Fruit fly (Drosophila melanogaster) whole organism, pupa: Measurements from ENCODE around the gene dati.

ENCODE experiments used
- CG10348 ChIP-seq: fragments of 200-800 bp; sonication (Bioruptor generic); IDR thresholded peaks from 2 replicates; pipeline ENCODE4 v1.3.6; 2022; ENCODE audit warnings: missing biosample characterization, missing genetic modification characterization
- CG12605 ChIP-seq: fragments of 200-800 bp; sonication (Bioruptor generic); IDR thresholded peaks from 2 replicates; pipeline ENCODE4 v1.3.6; 2022; ENCODE audit warnings: missing biosample characterization, missing genetic modification characterization
- CG13204 ChIP-seq: fragments of 200-800 bp; sonication (Bioruptor generic); optimal IDR thresholded peaks from 2 replicates; lab custom pipeline; 2018; ENCODE audit warnings: missing biosample characterization, mild to moderate bottlenecking, missing genetic modification characterization, moderate library complexity
- CG14655 ChIP-seq: fragments of 200-800 bp; sonication (Bioruptor generic); optimal IDR thresholded peaks from 3 replicates; lab custom pipeline; 2017; ENCODE audit warnings: mild to moderate bottlenecking, missing biosample characterization, missing genetic modification reagents, missing genetic modification characterization
- CG15710 ChIP-seq: fragments of 200-800 bp; sonication (Bioruptor generic); optimal IDR thresholded peaks from 2 replicates; lab custom pipeline; 2018; ENCODE audit warnings: missing biosample characterization, mild to moderate bottlenecking, missing genetic modification characterization, moderate library complexity
- CG17806 ChIP-seq: fragments of 200-800 bp; sonication (Bioruptor generic); optimal IDR thresholded peaks from 2 replicates; lab custom pipeline; 2018; ENCODE audit warnings: missing biosample characterization, mild to moderate bottlenecking, missing genetic modification characterization, moderate library complexity
- CG32121 ChIP-seq: fragments of 200-800 bp; sonication (Bioruptor generic); IDR thresholded peaks from 2 replicates; pipeline ENCODE4 v1.3.6; 2022; ENCODE audit warnings: missing biosample characterization, missing genetic modification characterization
- CG34367 ChIP-seq: fragments of 200-800 bp; sonication (Bioruptor generic); optimal IDR thresholded peaks from 2 replicates; lab custom pipeline; 2018; ENCODE audit warnings: missing biosample characterization, mild to moderate bottlenecking, missing genetic modification characterization
- CG4496 ChIP-seq: fragments of 200-800 bp; sonication (Bioruptor generic); IDR thresholded peaks from 3 replicates; pipeline ENCODE4 v1.3.6; 2022; ENCODE audit warnings: missing biosample characterization, missing genetic modification characterization
- CG8159 ChIP-seq: fragments of 200-800 bp; sonication (Bioruptor generic); optimal IDR thresholded peaks from 3 replicates; lab custom pipeline; 2018; ENCODE audit warnings: missing biosample characterization, mild to moderate bottlenecking, missing genetic modification characterization, moderate library complexity
- CG8301 ChIP-seq: fragments of 200-800 bp; sonication (Bioruptor generic); optimal IDR thresholded peaks from 2 replicates; lab custom pipeline; 2018; ENCODE audit warnings: missing biosample characterization, mild to moderate bottlenecking, missing genetic modification characterization
- CG9948 ChIP-seq: fragments of 200-800 bp; sonication (Bioruptor generic); optimal IDR thresholded peaks from 2 replicates; lab custom pipeline; 2018; ENCODE audit warnings: missing biosample characterization, mild to moderate bottlenecking, missing genetic modification characterization, moderate library complexity
- D1 ChIP-seq: fragments of 200-800 bp; sonication (Bioruptor generic); optimal IDR thresholded peaks from 2 replicates; lab custom pipeline; 2018; ENCODE audit warnings: missing biosample characterization, mild to moderate bottlenecking, missing genetic modification characterization, moderate library complexity
- EcR ChIP-seq: fragments of 200-800 bp; sonication (Bioruptor generic); optimal IDR thresholded peaks from 3 replicates; lab custom pipeline; 2019; ENCODE audit warnings: missing biosample characterization, missing genetic modification characterization, mild to moderate bottlenecking, moderate library complexity, missing genetic modification reagents
- Ets98B ChIP-seq: fragments of 200-800 bp; sonication (Bioruptor generic); IDR thresholded peaks from 2 replicates; pipeline ENCODE4 v1.3.6; 2022; ENCODE audit warnings: missing biosample characterization, missing genetic modification characterization
- Pif1A ChIP-seq: fragments of 200-800 bp; sonication (Bioruptor generic); optimal IDR thresholded peaks from 3 replicates; lab custom pipeline; 2016; ENCODE audit warnings: missing biosample characterization, missing genetic modification characterization
- Pif1B ChIP-seq: fragments of 200-800 bp; sonication (Bioruptor generic); optimal IDR thresholded peaks from 3 replicates; lab custom pipeline; 2016; ENCODE audit warnings: missing biosample characterization, missing genetic modification characterization
- Snoo ChIP-seq: fragments of 200-800 bp; sonication (Bioruptor generic); optimal IDR thresholded peaks from 3 replicates; lab custom pipeline; 2017; ENCODE audit warnings: missing biosample characterization, mild to moderate bottlenecking, missing genetic modification characterization, inconsistent platforms
- fd96Ca ChIP-seq: fragments of 200-800 bp; sonication (Bioruptor generic); IDR thresholded peaks from 3 replicates; pipeline ENCODE4 v1.3.6; 2022; ENCODE audit warnings: missing biosample characterization, missing genetic modification characterization
- gl ChIP-seq: fragments of 200-800 bp; sonication (Bioruptor generic); optimal IDR thresholded peaks from 2 replicates; lab custom pipeline; 2018; ENCODE audit warnings: missing biosample characterization, mild to moderate bottlenecking, missing genetic modification characterization
- rn ChIP-seq: fragments of 200-800 bp; sonication (Bioruptor generic); IDR thresholded peaks from 2 replicates; pipeline ENCODE4 v1.3.6; 2022; ENCODE audit warnings: missing biosample characterization, missing genetic modification characterization

Gene dati

dm6 chr4:395869-396568 lies 614 bp upstream of the dati start:
- peak; percentile 9 for TF ChIP-seq Pif1B
- TF ChIP-seq CG12605 (GFP tag; lab: Robert Waterston, UW): no peak

- no peak for TF ChIP-seq rn
- TF ChIP-seq fd96Ca (GFP tag; lab: Robert Waterston, UW): no peak
- no peak for TF ChIP-seq CG34367
- TF ChIP-seq CG12605 (GFP tag; lab: Robert Waterston, UW): no peak
- no peak for TF ChIP-seq CG8301 (tag; lab: Kevin White, UChicago)
- TF ChIP-seq gl (tag; lab: Kevin White, UChicago): no peak
- no peak for TF ChIP-seq CG14655
- no peak for TF ChIP-seq EcR (GFP tag; lab: Kevin White, UChicago)
- TF ChIP-seq Pif1B: no peak
- no peak for TF ChIP-seq CG4496 (GFP tag; lab: Robert Waterston, UW)
- no peak for TF ChIP-seq CG13204
- no peak for TF ChIP-seq CG8159
- TF ChIP-seq, all 21 proteins: peak for 0
Measured at dm6 chr4:394455-394854, 950 bp downstream of the dati start.

- TF ChIP-seq CG14655: no peak
- no peak for TF ChIP-seq CG9948 (tag; lab: Kevin White, UChicago)
- no peak for TF ChIP-seq rn
- TF ChIP-seq CG34367: no peak
- no peak for TF ChIP-seq CG17806 (tag; lab: Kevin White, UChicago)
- no peak for TF ChIP-seq CG4496 (GFP tag; lab: Robert Waterston, UW)
- no peak for TF ChIP-seq Ets98B (GFP tag; lab: Robert Waterston, UW)
- TF ChIP-seq CG8159: no peak
- TF ChIP-seq EcR (GFP tag; lab: Kevin White, UChicago): no peak
- TF ChIP-seq fd96Ca (GFP tag; lab: Robert Waterston, UW): no peak
- no peak for TF ChIP-seq CG32121
- no peak for TF ChIP-seq D1 (tag; lab: Kevin White, UChicago)
- TF ChIP-seq CG15710 (tag; lab: Kevin White, UChicago): no peak
Measured at dm6 chr4:393190-393799, 2.1 kb downstream of the dati start.

dm6 chr4:388784-389313 lies 6.6 kb downstream of the dati start:
- TF ChIP-seq rn: no peak
- no peak for TF ChIP-seq CG10348
- TF ChIP-seq CG14655: no peak
- no peak for TF ChIP-seq Pif1B
- no peak for TF ChIP-seq Pif1A (GFP tag; lab: Kevin White, UChicago)
- no peak for TF ChIP-seq CG17806 (tag; lab: Kevin White, UChicago)
- no peak for TF ChIP-seq CG8301 (tag; lab: Kevin White, UChicago)
- no peak for TF ChIP-seq EcR (GFP tag; lab: Kevin White, UChicago)
- no peak for TF ChIP-seq Ets98B (GFP tag; lab: Robert Waterston, UW)
- no peak for TF ChIP-seq D1 (tag; lab: Kevin White, UChicago)
- no peak for TF ChIP-seq CG34367
- no peak for TF ChIP-seq CG4496 (GFP tag; lab: Robert Waterston, UW)
- TF ChIP-seq CG12605 (GFP tag; lab: Robert Waterston, UW): no peak
- no peak for TF ChIP-seq CG32121
- no peak for TF ChIP-seq fd96Ca (GFP tag; lab: Robert Waterston, UW)
- TF ChIP-seq CG9948 (tag; lab: Kevin White, UChicago): no peak
- no peak for TF ChIP-seq Snoo
- TF ChIP-seq CG8159: no peak
- no peak for TF ChIP-seq CG15710 (tag; lab: Kevin White, UChicago)
- TF ChIP-seq gl (tag; lab: Kevin White, UChicago): no peak

- TF ChIP-seq CG8301 (tag; lab: Kevin White, UChicago) (no peak), CG4496 (GFP tag; lab: Robert Waterston, UW) (no peak), rn (no peak), Pif1B (no peak), fd96Ca (GFP tag; lab: Robert Waterston, UW) (no peak), CG8159 (no peak), CG13204 (no peak), CG15710 (tag; lab: Kevin White, UChicago) (no peak), D1 (tag; lab: Kevin White, UChicago) (no peak), CG14655 (no peak), EcR (GFP tag; lab: Kevin White, UChicago) (no peak), CG32121 (no peak), CG10348 (no peak), gl (tag; lab: Kevin White, UChicago) (no peak)
Measured at dm6 chr4:386752-387151, 8.7 kb downstream of the dati start.

- TF ChIP-seq D1 (tag; lab: Kevin White, UChicago): no peak
Measured at dm6 chr4:385227-385795, 10.1 kb downstream of the dati start.
